Fruit fly (Drosophila melanogaster): ENCODE results near the gene betaTub97EF.
A peak's percentile ranks its signal among the peaks of the same experiment; 100 is the strongest.

Gene betaTub97EF

dm6 chr3R:27925000-27925970 lies 62.9 kb downstream of the betaTub97EF start, which contains the start of gene mino (continued):
- TF ChIP-seq CG7368 (GFP tag; optimal IDR thresholded peaks at IDR 0.05) = no peak
- TF ChIP-seq CG9139 (GFP tag; optimal IDR thresholded peaks at IDR 0.05) = peak; percentile 55
- no peak for TF ChIP-seq Sox15 (GFP tag; optimal IDR thresholded peaks at IDR 0.05)
- TF ChIP-seq cyc (GFP tag; optimal IDR thresholded peaks at IDR 0.05) = no peak
- peak; percentile 47 for TF ChIP-seq CG1621 (tag; optimal IDR thresholded peaks at IDR 0.05)
- peak; percentile 42 to 68 for TF ChIP-seq ss (GFP tag; optimal IDR thresholded peaks at IDR 0.05)
- peak; percentile 82 for TF ChIP-seq Sox14 (GFP tag; optimal IDR thresholded peaks at IDR 0.05)
- no peak for TF ChIP-seq Lpt (GFP tag; optimal IDR thresholded peaks at IDR 0.05)
- no peak for TF ChIP-seq net (GFP tag; optimal IDR thresholded peaks at IDR 0.05)
- no peak for TF ChIP-seq fd59A (GFP tag; optimal IDR thresholded peaks at IDR 0.05)
- TF ChIP-seq topi (GFP tag; optimal IDR thresholded peaks at IDR 0.05) = peak; percentile 23
- no peak for TF ChIP-seq CG3919 (GFP tag; optimal IDR thresholded peaks at IDR 0.05)
- no peak for TF ChIP-seq Ets21C (GFP tag; optimal IDR thresholded peaks at IDR 0.05)
- TF ChIP-seq Hr39 (GFP tag; optimal IDR thresholded peaks at IDR 0.05) = no peak
- peak; percentile 27 for TF ChIP-seq spab (GFP tag; optimal IDR thresholded peaks at IDR 0.05)
- peak; percentile 38 for TF ChIP-seq esn (GFP tag; optimal IDR thresholded peaks at IDR 0.05)
- TF ChIP-seq CG3032 (tag; optimal IDR thresholded peaks at IDR 0.05) = no peak
- no peak for TF ChIP-seq Ets96B (tag; optimal IDR thresholded peaks at IDR 0.05)
- peak; percentile 60 for TF ChIP-seq Eip78C (GFP tag)
- TF ChIP-seq Gug (GFP tag; IDR thresholded peaks at IDR 0.05) = no peak
- TF ChIP-seq CG8632 (GFP tag; optimal IDR thresholded peaks at IDR 0.05) = no peak
- TF ChIP-seq CG6854 (GFP tag; optimal IDR thresholded peaks at IDR 0.05) = peak; percentile 3
- TF ChIP-seq Sox102F (GFP tag; optimal IDR thresholded peaks at IDR 0.05) = peak; percentile 32
- no peak for TF ChIP-seq CG11762 (GFP tag; optimal IDR thresholded peaks at IDR 0.05; ENCODE audit: insufficient read depth)
- TF ChIP-seq pdm3 (GFP tag; optimal IDR thresholded peaks at IDR 0.05) = no peak
- no peak for TF ChIP-seq CG10631 (GFP tag; optimal IDR thresholded peaks at IDR 0.05)
- no peak for TF ChIP-seq CG15336 (GFP tag; IDR thresholded peaks at IDR 0.05)
- no peak for TF ChIP-seq achi (GFP tag; optimal IDR thresholded peaks at IDR 0.05)
- no peak for TF ChIP-seq CG32006 (GFP tag; optimal IDR thresholded peaks at IDR 0.05)
- peak; percentile 43 for TF ChIP-seq Eip93F (GFP tag; optimal IDR thresholded peaks at IDR 0.05)

DNA sequence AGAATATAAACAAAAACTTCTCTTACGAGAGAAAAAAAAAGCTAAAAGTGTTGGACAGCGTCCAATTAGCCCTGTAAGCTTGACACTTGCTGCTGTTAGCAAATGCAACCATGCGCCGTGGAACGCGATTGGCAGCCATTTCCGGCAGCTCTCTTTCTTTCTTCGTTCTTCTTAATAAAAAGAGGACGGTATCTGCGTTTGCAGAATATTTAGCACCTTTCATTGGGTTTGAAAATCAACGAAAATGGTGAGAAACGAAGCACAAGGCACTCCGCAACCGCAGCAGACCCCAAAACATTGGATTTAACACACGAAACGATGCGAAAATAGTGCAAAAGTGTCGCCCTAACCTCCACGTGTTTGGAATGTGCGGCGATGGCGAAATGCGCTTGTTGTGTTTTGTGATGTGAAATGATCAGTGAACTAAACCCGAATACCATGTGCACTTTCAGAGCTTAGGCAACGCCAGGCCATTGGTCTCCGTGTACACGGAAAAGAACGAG lies 65.5 kb downstream of the betaTub97EF start, which contains the start of gene RpL4:
RpL4 (plus strand) TSS at position 149 of the 503 bp plus-strand sequence.
- TF ChIP-seq CG15336 (GFP tag; IDR thresholded peaks at IDR 0.05) = no peak
- TF ChIP-seq Ets21C (GFP tag; optimal IDR thresholded peaks at IDR 0.05) = peak; percentile 17
- no peak for TF ChIP-seq CG11294 (GFP tag; IDR thresholded peaks at IDR 0.05)
- peak; percentile 70 for TF ChIP-seq cyc (GFP tag; optimal IDR thresholded peaks at IDR 0.05)
- peak; percentile 76 for TF ChIP-seq svp (GFP tag)
- TF ChIP-seq CG8319 (GFP tag; optimal IDR thresholded peaks at IDR 0.05) = peak; percentile 50
- TF ChIP-seq acj6 (GFP tag; optimal IDR thresholded peaks at IDR 0.05) = peak; percentile 77
- peak; percentile 82 for TF ChIP-seq eg (GFP tag; IDR thresholded peaks at IDR 0.05)
- no peak for TF ChIP-seq CG8119 (GFP tag; IDR thresholded peaks at IDR 0.05)
- TF ChIP-seq CG16779 (tag; optimal IDR thresholded peaks at IDR 0.05) = peak; percentile 50
- peak; percentile 67 for TF ChIP-seq Hr39 (GFP tag; optimal IDR thresholded peaks at IDR 0.05)
- peak; percentile 74 for TF ChIP-seq pdm3 (GFP tag; optimal IDR thresholded peaks at IDR 0.05)
- peak; percentile 40 for TF ChIP-seq dac (GFP tag; optimal IDR thresholded peaks at IDR 0.05)
- peak; percentile 37 for TF ChIP-seq dsx (GFP tag; optimal IDR thresholded peaks at IDR 0.05; ENCODE audit: poor library complexity, severe bottlenecking)
- peak; percentile 40 for TF ChIP-seq spab (GFP tag; optimal IDR thresholded peaks at IDR 0.05)
- TF ChIP-seq CG10669 (GFP tag; optimal IDR thresholded peaks at IDR 0.05) = peak; percentile 51
- peak; percentile 85 for TF ChIP-seq Met (GFP tag; optimal IDR thresholded peaks at IDR 0.05)
- TF ChIP-seq CG31627 (GFP tag; optimal IDR thresholded peaks at IDR 0.05) = peak; percentile 72
- peak; percentile 74 for TF ChIP-seq Smox (GFP tag; optimal IDR thresholded peaks at IDR 0.05)
- TF ChIP-seq CG11762 (GFP tag; optimal IDR thresholded peaks at IDR 0.05; ENCODE audit: insufficient read depth) = peak; percentile 36
- TF ChIP-seq topi (GFP tag; optimal IDR thresholded peaks at IDR 0.05) = peak; percentile 77
- peak; percentile 81 for TF ChIP-seq OdsH (GFP tag; optimal IDR thresholded peaks at IDR 0.05)
- TF ChIP-seq CG6808 (GFP tag; optimal IDR thresholded peaks at IDR 0.05) = peak; percentile 59
- peak; percentile 82 for TF ChIP-seq Sox102F (GFP tag; optimal IDR thresholded peaks at IDR 0.05)
- TF ChIP-seq Sox14 (GFP tag; optimal IDR thresholded peaks at IDR 0.05) = peak; percentile 76
- TF ChIP-seq CG10631 (GFP tag; optimal IDR thresholded peaks at IDR 0.05) = peak; percentile 17
- TF ChIP-seq fd85E (GFP tag; optimal IDR thresholded peaks at IDR 0.05) = peak; percentile 53
- peak; percentile 52 for TF ChIP-seq Blimp-1 (GFP tag; optimal IDR thresholded peaks at IDR 0.05)
- peak; percentile 87 for TF ChIP-seq CG3919 (GFP tag; optimal IDR thresholded peaks at IDR 0.05)

Measured in whole organism, prepupa.